Worm (Caenorhabditis elegans) whole organism, late embryonic: Measurements from ENCODE around the gene swsn-4.

Experiments
- ama-1 ChIP-seq: fragments of 150-350 bp; optimal IDR thresholded peaks from 2 replicates; lab custom pipeline; 2014
- ceh-22 ChIP-seq: sonication (generic microtip); optimal IDR thresholded peaks from 2 replicates; lab custom pipeline; 2017; ENCODE audit warnings: missing biosample characterization, missing genetic modification characterization
- dve-1 ChIP-seq: sonication (generic microtip); optimal IDR thresholded peaks from 2 replicates; lab custom pipeline; 2017; ENCODE audit warnings: antibody characterized with exemption, mild to moderate bottlenecking, missing genetic modification characterization, missing compliant biosample characterization
- elt-4 ChIP-seq: sonication (generic microtip); optimal IDR thresholded peaks from 2 replicates; lab custom pipeline; 2016; ENCODE audit warnings: missing genetic modification characterization, missing compliant biosample characterization
- hlh-13 ChIP-seq: fragments of 200-800 bp; sonication (Bioruptor generic); optimal IDR thresholded peaks from 2 replicates; lab custom pipeline; 2018; ENCODE audit warnings: mild to moderate bottlenecking, missing genetic modification characterization, missing compliant biosample characterization
- nhr-11 ChIP-seq: fragments of 150-350 bp; optimal IDR thresholded peaks from 2 replicates; lab custom pipeline; 2014; ENCODE audit warnings: missing biosample characterization, missing genetic modification characterization
- npax-4 ChIP-seq: sonication (generic microtip); optimal IDR thresholded peaks from 2 replicates; lab custom pipeline; 2016; ENCODE audit warnings: missing genetic modification characterization, missing compliant biosample characterization
- pat-9 ChIP-seq: fragments of 200-800 bp; sonication (Bioruptor generic); optimal IDR thresholded peaks from 2 replicates; lab custom pipeline; 2018; ENCODE audit warnings: mild to moderate bottlenecking, missing genetic modification characterization, moderate library complexity, missing compliant biosample characterization
- pqm-1 ChIP-seq: sonication (generic microtip); optimal IDR thresholded peaks from 2 replicates; lab custom pipeline; 2016; ENCODE audit warnings: missing genetic modification characterization, missing compliant biosample characterization
- ref-2 ChIP-seq: sonication (generic microtip); optimal IDR thresholded peaks from 2 replicates; lab custom pipeline; 2016; ENCODE audit warnings: missing genetic modification characterization, missing compliant biosample characterization
- sdc-2 ChIP-seq: sonication (generic microtip); optimal IDR thresholded peaks from 2 replicates; lab custom pipeline; 2016; ENCODE audit warnings: missing genotype, missing genetic modification characterization, missing compliant biosample characterization
- sox-4 ChIP-seq: sonication (generic microtip); optimal IDR thresholded peaks from 2 replicates; lab custom pipeline; 2017; ENCODE audit warnings: mild to moderate bottlenecking, missing genetic modification characterization, inconsistent platforms, missing compliant biosample characterization
- tbx-2 ChIP-seq: sonication (generic microtip); optimal IDR thresholded peaks from 2 replicates; lab custom pipeline; 2016; ENCODE audit warnings: missing genetic modification characterization, missing compliant biosample characterization
- unc-55 ChIP-seq: sonication (generic microtip); optimal IDR thresholded peaks from 2 replicates; lab custom pipeline; 2017; ENCODE audit warnings: missing biosample characterization, missing genetic modification reagents, missing genetic modification characterization

DNA sequence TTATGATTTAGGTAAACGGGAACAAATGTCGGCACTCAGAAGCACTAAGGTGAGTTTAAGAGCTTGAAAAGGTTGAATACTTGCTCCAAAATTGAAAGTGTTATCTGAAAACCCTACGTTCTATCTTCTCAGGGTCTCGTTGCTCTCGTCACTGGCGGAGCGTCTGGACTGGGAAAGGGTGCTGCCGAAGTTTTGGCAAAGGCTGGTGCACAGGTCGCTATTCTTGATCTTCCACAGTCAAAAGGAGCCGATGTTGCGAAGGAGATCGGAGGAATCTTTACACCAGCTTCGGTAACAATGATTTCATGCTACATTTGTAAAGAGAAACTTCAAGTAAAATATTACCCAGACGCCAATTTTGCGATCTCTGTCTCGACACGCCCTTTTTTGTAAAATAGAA is 5.4 kb downstream of the swsn-4 start, which contains the start of gene ard-1:
- TF ChIP-seq sdc-2 (tag; lab: Kevin White, UChicago) (no peak), ama-1 (no peak), hlh-13 (GFP tag; lab: Kevin White, UChicago) (no peak), elt-4 (tag; lab: Kevin White, UChicago) (no peak), ceh-22 (tag; lab: Kevin White, UChicago) (no peak), unc-55 (GFP tag; lab: Kevin White, UChicago) (no peak), pqm-1 (tag; lab: Kevin White, UChicago) (no peak), ref-2 (tag; lab: Kevin White, UChicago) (no peak), pat-9 (tag; lab: Kevin White, UChicago) (no peak), npax-4 (no peak), nhr-11 (no peak), tbx-2 (tag; lab: Kevin White, UChicago) (no peak), dve-1 (tag; lab: Kevin White, UChicago) (no peak), sox-4 (tag; lab: Kevin White, UChicago) (no peak)
